Worm (Caenorhabditis elegans): ENCODE results near the gene ant-1.3.

- no peak for TF ChIP-seq egl-27 (tag; optimal IDR thresholded peaks at IDR 0.05)
- no peak for TF ChIP-seq daf-16 (GFP tag; optimal IDR thresholded peaks at IDR 0.05)
- no peak for TF ChIP-seq daf-16 (tag; optimal IDR thresholded peaks at IDR 0.05)
- no peak for TF ChIP-seq pqm-1 (tag; optimal IDR thresholded peaks at IDR 0.05)
- no peak for TF ChIP-seq dmd-9 (GFP tag; IDR thresholded peaks at IDR 0.05)
- no peak for TF ChIP-seq fkh-10 (GFP tag; optimal IDR thresholded peaks at IDR 0.05)
- no peak for TF ChIP-seq lsy-2 (tag; optimal IDR thresholded peaks at IDR 0.05)
- no peak for TF ChIP-seq ces-1 (GFP tag; optimal IDR thresholded peaks at IDR 0.05)
- no peak for TF ChIP-seq nhr-76 (tag; optimal IDR thresholded peaks at IDR 0.05)
- TF ChIP-seq skn-1 (tag; optimal IDR thresholded peaks at IDR 0.05): no peak
- TF ChIP-seq Y48G9A.11 (GFP tag; IDR thresholded peaks at IDR 0.05): no peak
- no peak for TF ChIP-seq tag-97 (GFP tag; IDR thresholded peaks at IDR 0.05)
Observed at ce11 chrIV:9744905-9745304, 35.8 kb upstream of the ant-1.3 start, which contains the start of gene C28D4.4.

Measured in whole organism, L4 larva.